Worm (Caenorhabditis elegans) whole organism, early embryonic: Measurements from ENCODE around the gene ncx-7.
"Not testable (repeated sequence)": the region's sequence is repeated elsewhere in the genome, so short reads cannot be mapped to it uniquely, and the experiment has no call there.

Source experiments
- B0310.2 ChIP-seq: sonication (generic microtip); optimal IDR thresholded peaks from 2 replicates; lab custom pipeline; 2016; ENCODE audit warnings: mild to moderate bottlenecking, missing genetic modification characterization, missing compliant biosample characterization
- F13C5.2 ChIP-seq: sonication (generic microtip); optimal IDR thresholded peaks from 2 replicates; lab custom pipeline; 2017; ENCODE audit warnings: mild to moderate bottlenecking, missing genetic modification characterization, inconsistent platforms, missing compliant biosample characterization
- aly-1 ChIP-seq: sonication (generic microtip); optimal IDR thresholded peaks from 2 replicates; lab custom pipeline; 2016; ENCODE audit warnings: missing genetic modification characterization, missing compliant biosample characterization
- ama-1 ChIP-seq: fragments of 150-350 bp; optimal IDR thresholded peaks from 2 replicates; lab custom pipeline; 2014
- ceh-13 ChIP-seq: fragments of 200-800 bp; sonication (Bioruptor generic); optimal IDR thresholded peaks from 2 replicates; lab custom pipeline; 2018; ENCODE audit warnings: mild to moderate bottlenecking, missing genetic modification characterization, missing compliant biosample characterization
- ceh-36 ChIP-seq: sonication (generic microtip); optimal IDR thresholded peaks from 2 replicates; lab custom pipeline; 2016; ENCODE audit warnings: missing genetic modification characterization, inconsistent platforms, missing compliant biosample characterization
- ets-7 ChIP-seq: sonication (generic microtip); optimal IDR thresholded peaks from 2 replicates; lab custom pipeline; 2016; ENCODE audit warnings: missing genotype, missing genetic modification characterization, missing compliant biosample characterization
- flt-1 ChIP-seq: fragments of 200-800 bp; sonication (Bioruptor generic); IDR thresholded peaks from 2 replicates; pipeline ENCODE4 v1.3.6; 2022; ENCODE audit warnings: missing genetic modification characterization, missing compliant biosample characterization
- hmbx-1 ChIP-seq: sonication (generic microtip); optimal IDR thresholded peaks from 2 replicates; lab custom pipeline; 2016; ENCODE audit warnings: mild to moderate bottlenecking, missing genetic modification characterization, missing compliant biosample characterization
- hmg-4 ChIP-seq: fragments of 200-800 bp; sonication (Bioruptor generic); optimal IDR thresholded peaks from 2 replicates; lab custom pipeline; 2018; ENCODE audit warnings: mild to moderate bottlenecking, missing genetic modification characterization, missing compliant biosample characterization
- hnd-1 ChIP-seq: sonication (generic microtip); optimal IDR thresholded peaks from 2 replicates; lab custom pipeline; 2016; ENCODE audit warnings: missing genetic modification characterization, missing compliant biosample characterization
- pes-1 ChIP-seq: fragments of 200-800 bp; sonication (Bioruptor generic); IDR thresholded peaks from 2 replicates; pipeline ENCODE4 v1.3.6; 2022; ENCODE audit warnings: missing genetic modification reagents, missing genetic modification characterization, missing compliant biosample characterization
- scrt-1 ChIP-seq: fragments of 200-800 bp; sonication (Bioruptor generic); IDR thresholded peaks from 2 replicates; pipeline ENCODE4 v1.3.6; 2022; ENCODE audit warnings: missing genetic modification characterization, missing compliant biosample characterization
- sea-1 ChIP-seq: fragments of 200-800 bp; sonication (Bioruptor generic); conservative IDR thresholded peaks from 2 replicates; pipeline ENCODE4 v1.3.6; 2022; ENCODE audit warnings: missing genetic modification characterization, missing compliant biosample characterization
- tbx-11 ChIP-seq: fragments of 200-800 bp; sonication (Bioruptor generic); IDR thresholded peaks from 2 replicates; pipeline ENCODE4 v1.3.6; 2022; ENCODE audit warnings: missing genetic modification characterization, missing compliant biosample characterization
- tbx-37 ChIP-seq: fragments of 200-800 bp; sonication (Bioruptor generic); conservative IDR thresholded peaks from 2 replicates; pipeline ENCODE4 v1.3.6; 2022; ENCODE audit warnings: missing genetic modification reagents, missing genetic modification characterization, missing compliant biosample characterization
- tra-4 ChIP-seq: sonication (generic microtip); optimal IDR thresholded peaks from 2 replicates; lab custom pipeline; 2017; ENCODE audit warnings: missing genetic modification characterization, missing compliant biosample characterization

Gene ncx-7

DNA sequence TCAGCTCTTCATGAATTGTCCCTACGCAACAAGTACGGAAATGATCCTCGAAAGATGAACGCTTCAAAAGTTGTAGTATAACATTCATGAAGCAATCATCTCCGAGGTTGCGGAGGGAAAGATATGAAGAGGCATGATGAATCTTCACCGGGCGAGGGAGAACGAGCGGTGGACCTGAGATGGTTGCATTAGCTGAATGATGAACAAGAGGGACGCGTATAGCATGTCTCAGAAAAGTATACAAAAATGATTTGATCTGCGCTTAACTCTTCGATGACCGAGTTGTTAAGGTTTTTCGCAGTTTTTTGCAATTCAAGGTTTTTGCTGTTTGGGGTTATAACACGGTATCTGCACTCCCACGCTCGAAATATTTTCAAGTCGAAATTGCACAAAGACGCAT, 34.1 kb downstream of the ncx-7 start, which contains the start of gene C07A9.10:
Gene C07A9.10 (minus strand): TSS at position 101 of the 400 bp plus-strand sequence.
- no peak for TF ChIP-seq sea-1 (GFP tag; lab: Robert Waterston, UW)
- TF ChIP-seq aly-1 (tag; lab: Kevin White, UChicago): no peak
- no peak for TF ChIP-seq flt-1 (GFP tag; lab: Robert Waterston, UW)
- TF ChIP-seq tra-4: no peak
- no peak for TF ChIP-seq hmbx-1
- TF ChIP-seq B0310.2 (tag; lab: Kevin White, UChicago): no peak
- TF ChIP-seq F13C5.2 (tag; lab: Kevin White, UChicago): no peak
- no peak for TF ChIP-seq hmg-4 (GFP tag; lab: Kevin White, UChicago)
- TF ChIP-seq ceh-36 (tag; lab: Kevin White, UChicago): no peak
- TF ChIP-seq pes-1 (GFP tag; lab: Robert Waterston, UW): no peak
- no peak for TF ChIP-seq tbx-11 (GFP tag; lab: Robert Waterston, UW)
- TF ChIP-seq tbx-37: no peak
- TF ChIP-seq ets-7 (tag; lab: Kevin White, UChicago): no peak
- no peak for TF ChIP-seq ama-1 (lab: Kevin White, UChicago)
- no peak for TF ChIP-seq hnd-1 (tag; lab: Kevin White, UChicago)

DNA sequence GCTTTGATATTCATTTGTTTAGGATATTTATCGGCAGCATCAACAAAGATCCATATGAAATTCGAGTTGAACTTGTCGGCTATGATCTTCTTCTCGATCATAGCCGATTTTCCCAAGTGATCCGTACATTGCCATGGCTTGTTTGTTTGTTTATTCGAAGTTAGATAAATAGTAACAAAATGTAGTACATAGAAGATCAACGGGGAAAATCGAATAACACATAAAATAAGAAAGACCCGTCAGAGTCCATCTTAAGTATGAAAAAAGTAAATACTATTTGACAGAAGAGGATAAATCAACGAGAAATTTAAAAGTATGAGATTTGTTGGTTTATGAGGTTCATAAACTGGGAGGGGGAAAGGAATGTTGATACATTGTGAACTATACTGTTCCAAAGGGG, 37.4 kb downstream of the ncx-7 start, which contains the start of gene C07A9.5:
Gene C07A9.5 (minus strand): TSS at position 101 of the 400 bp plus-strand sequence.
- TF ChIP-seq tbx-11 (GFP tag; lab: Robert Waterston, UW); ceh-36 (tag; lab: Kevin White, UChicago); hmbx-1: not testable (repeated sequence)

DNA sequence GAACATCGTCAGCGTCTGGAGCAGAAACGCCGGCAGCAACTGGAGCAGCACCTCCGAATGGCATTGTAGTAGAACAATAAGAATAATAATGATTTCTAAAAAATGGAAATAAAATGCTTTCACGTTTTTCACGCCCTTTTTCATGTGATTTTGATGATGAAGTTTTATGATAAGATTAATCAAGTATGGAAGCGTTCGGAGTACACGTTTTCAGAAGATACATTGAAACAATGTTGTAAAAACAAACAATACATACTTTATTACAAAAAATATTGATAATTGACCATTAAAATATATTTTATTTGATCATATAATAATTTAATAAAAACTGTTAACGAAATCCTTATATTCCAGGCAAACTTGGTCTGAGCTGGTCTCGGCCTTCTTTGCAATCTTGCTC, 38.9 kb downstream of the ncx-7 start, which contains the start of gene C07A9.13:
Gene C07A9.13 (minus strand): TSS at position 101 of the 400 bp plus-strand sequence.
- TF ChIP-seq hmbx-1; B0310.2 (tag; lab: Kevin White, UChicago); pes-1 (GFP tag; lab: Robert Waterston, UW): not testable (repeated sequence)

DNA sequence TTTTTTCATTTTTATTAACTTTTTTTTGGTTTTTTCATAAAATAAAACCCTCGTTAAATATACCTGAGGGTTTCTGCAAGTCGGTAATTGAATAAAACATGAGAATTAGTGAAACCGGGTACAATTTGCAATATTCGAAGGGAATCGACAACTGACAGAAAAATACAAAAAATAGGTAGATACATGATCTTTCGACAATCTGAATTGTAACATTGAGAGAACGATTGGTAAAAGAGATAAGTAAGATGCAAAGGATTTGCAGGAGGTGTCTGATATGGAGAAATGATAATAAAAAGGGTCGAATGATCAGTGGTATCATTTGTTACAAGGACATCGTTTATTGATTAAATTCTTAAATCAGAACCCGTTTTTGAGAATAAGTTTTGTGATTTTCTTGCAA, 41.3 kb downstream of the ncx-7 start, which contains the start of gene ugt-60:
Gene ugt-60 (minus strand): TSS at position 233 of the 400 bp plus-strand sequence.
- no peak for TF ChIP-seq ceh-13
- TF ChIP-seq flt-1 (GFP tag; lab: Robert Waterston, UW): no peak
- TF ChIP-seq hmbx-1: no peak
- no peak for TF ChIP-seq tbx-11 (GFP tag; lab: Robert Waterston, UW)
- TF ChIP-seq sea-1 (GFP tag; lab: Robert Waterston, UW): no peak
- TF ChIP-seq B0310.2 (tag; lab: Kevin White, UChicago): no peak
- TF ChIP-seq ceh-36 (tag; lab: Kevin White, UChicago): no peak
- no peak for TF ChIP-seq aly-1 (tag; lab: Kevin White, UChicago)
- TF ChIP-seq F13C5.2 (tag; lab: Kevin White, UChicago): no peak
- no peak for TF ChIP-seq hmg-4 (GFP tag; lab: Kevin White, UChicago)
- no peak for TF ChIP-seq scrt-1
- no peak for TF ChIP-seq ets-7 (tag; lab: Kevin White, UChicago)
- no peak for TF ChIP-seq tbx-37
- no peak for TF ChIP-seq tra-4
- TF ChIP-seq ama-1 (lab: Kevin White, UChicago): no peak
- no peak for TF ChIP-seq hnd-1 (tag; lab: Kevin White, UChicago)
- no peak for TF ChIP-seq pes-1 (GFP tag; lab: Robert Waterston, UW)

DNA sequence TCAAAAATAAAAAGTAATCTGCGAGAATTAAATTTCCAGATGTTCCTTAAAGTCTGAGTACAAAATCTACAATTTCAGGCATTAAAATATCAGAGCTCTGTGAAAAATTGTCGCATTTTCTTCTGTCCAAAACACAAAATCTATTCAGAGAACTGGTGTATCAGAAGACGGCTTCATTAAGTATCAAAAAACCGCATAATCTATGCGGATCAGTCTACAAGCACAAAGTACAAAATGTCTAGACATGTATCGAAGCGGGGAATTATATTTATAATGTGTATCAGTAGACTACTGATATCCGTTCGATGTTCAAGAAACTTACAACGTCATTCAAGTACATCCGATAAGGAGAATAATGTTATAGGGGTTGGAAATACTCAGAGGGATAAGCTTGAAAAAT, 50.5 kb downstream of the ncx-7 start:
- TF ChIP-seq pes-1 (GFP tag; lab: Robert Waterston, UW): no peak
- TF ChIP-seq tbx-37: no peak
- TF ChIP-seq scrt-1: no peak

DNA sequence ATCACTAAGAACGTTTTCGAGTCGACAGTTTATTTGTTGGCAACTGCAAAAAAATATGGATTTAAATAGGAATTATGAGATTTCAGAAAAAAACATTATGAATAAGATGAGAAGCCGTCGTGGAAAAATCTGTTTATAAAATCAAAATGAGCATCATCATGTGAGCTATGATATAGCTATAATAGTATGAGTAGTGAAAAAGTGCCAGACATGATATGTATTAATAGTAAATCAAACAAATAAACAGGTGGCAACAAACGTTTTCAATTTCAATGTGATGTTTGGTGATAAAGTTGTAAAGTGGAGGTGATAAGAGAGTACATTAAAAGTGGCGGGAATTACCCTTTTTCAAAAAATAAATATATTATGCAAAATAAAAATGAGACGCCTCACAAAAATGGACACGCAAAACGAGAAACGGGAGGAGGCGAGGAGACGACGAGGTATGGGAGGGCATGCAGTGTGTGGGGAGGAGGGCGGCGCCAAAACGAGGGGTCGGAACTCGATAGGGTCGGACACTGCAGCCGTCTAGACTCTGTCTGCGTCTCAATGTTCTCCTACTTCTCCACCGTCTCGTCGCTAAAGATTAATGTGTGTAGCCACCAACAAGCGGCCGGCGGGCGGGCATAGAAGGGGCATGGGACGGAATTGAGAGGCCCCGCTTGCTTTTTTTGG, 52.4 kb downstream of the ncx-7 start, which contains the start of gene C07A9.9:
Gene C07A9.9 (minus strand): TSS at position 51 of the 675 bp plus-strand sequence.
- TF ChIP-seq tbx-11 (GFP tag; lab: Robert Waterston, UW) (no peak), pes-1 (GFP tag; lab: Robert Waterston, UW) (peak; percentile 35; the same call in 1 of the 2 replicates), hnd-1 (tag; lab: Kevin White, UChicago) (no peak), F13C5.2 (tag; lab: Kevin White, UChicago) (peak; percentile 67), scrt-1 (no peak), tbx-37 (peak; percentile 31; the same call in 1 of the 2 replicates), sea-1 (GFP tag; lab: Robert Waterston, UW) (no peak), ceh-13 (no peak), ama-1 (lab: Kevin White, UChicago) (no peak), B0310.2 (tag; lab: Kevin White, UChicago) (no peak), hmg-4 (GFP tag; lab: Kevin White, UChicago) (peak; percentile 86), ceh-36 (tag; lab: Kevin White, UChicago) (no peak), ets-7 (tag; lab: Kevin White, UChicago) (no peak), tra-4 (no peak), hmbx-1 (no peak), aly-1 (tag; lab: Kevin White, UChicago) (no peak), flt-1 (GFP tag; lab: Robert Waterston, UW) (peak; percentile 19; the same call in 1 of the 2 replicates)

DNA sequence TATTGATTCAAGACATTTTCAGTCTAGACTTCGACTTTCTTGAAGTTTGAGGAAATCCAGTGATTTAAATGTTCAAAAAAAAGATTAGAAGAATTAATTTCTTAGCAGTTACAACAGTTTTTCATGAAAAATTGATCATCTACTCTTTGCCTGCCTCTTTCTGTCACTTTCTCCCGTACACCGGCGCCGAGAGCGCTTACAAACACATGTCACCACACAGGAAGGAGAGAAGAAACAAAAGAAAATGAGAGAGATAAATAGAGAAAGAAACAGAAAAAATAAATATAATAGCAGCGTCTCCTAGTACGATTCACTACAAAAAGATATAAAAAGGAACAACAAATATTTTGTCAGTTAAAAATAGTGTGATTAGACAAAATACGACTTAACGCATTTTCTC, 53.4 kb downstream of the ncx-7 start:
- TF ChIP-seq hnd-1 (tag; lab: Kevin White, UChicago): no peak

DNA sequence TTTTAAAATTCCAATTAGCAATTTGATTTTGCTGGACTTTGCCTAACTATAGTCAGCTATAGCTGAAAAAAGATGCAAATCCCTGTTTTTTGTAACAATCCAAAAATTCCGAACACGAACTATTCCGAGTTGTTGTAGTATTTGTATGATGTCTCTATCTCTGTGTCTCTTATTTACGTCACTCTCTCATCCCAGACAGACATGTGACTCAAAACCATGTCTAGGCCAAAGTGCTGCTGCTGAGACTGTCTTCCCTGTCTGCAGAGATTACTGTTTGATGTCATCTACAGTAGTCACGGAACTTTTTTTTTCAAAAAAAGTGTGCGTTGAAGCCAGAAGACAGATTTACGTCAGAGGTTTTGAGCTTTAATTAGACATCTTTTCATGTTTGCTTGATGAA, 53.9 kb downstream of the ncx-7 start:
- TF ChIP-seq F13C5.2 (tag; lab: Kevin White, UChicago) (no peak), hmbx-1 (no peak), tbx-11 (GFP tag; lab: Robert Waterston, UW) (no peak), sea-1 (GFP tag; lab: Robert Waterston, UW) (no peak), pes-1 (GFP tag; lab: Robert Waterston, UW) (no peak), aly-1 (tag; lab: Kevin White, UChicago) (no peak), flt-1 (GFP tag; lab: Robert Waterston, UW) (no peak), B0310.2 (tag; lab: Kevin White, UChicago) (no peak), hmg-4 (GFP tag; lab: Kevin White, UChicago) (no peak)
